Worm (Caenorhabditis elegans) whole organism, L4 larva: ENCODE measurements around the gene ztf-14.

Source experiments
- T20F7.1 ChIP-seq: fragments of 200-800 bp; sonication (Bioruptor generic); optimal IDR thresholded peaks from 2 replicates; lab custom pipeline; 2018; ENCODE audit warnings: mild to moderate bottlenecking, missing genetic modification characterization, missing compliant biosample characterization
- Y5F2A.4 ChIP-seq: fragments of 200-800 bp; sonication (Bioruptor generic); optimal IDR thresholded peaks from 2 replicates; lab custom pipeline; 2018; ENCODE audit warnings: mild to moderate bottlenecking, missing genetic modification characterization, missing compliant biosample characterization
- Y75B8A.6 ChIP-seq: fragments of 200-800 bp; sonication (Bioruptor generic); IDR thresholded peaks from 2 replicates; pipeline ENCODE4 v1.3.6; 2022; ENCODE audit warnings: missing genetic modification reagents, missing genetic modification characterization, missing compliant biosample characterization
- ZK337.2 ChIP-seq: fragments of 200-800 bp; sonication (Bioruptor generic); IDR thresholded peaks from 2 replicates; pipeline ENCODE4 v1.3.6; 2022; ENCODE audit warnings: missing genetic modification reagents, missing genetic modification characterization, missing compliant biosample characterization
- aha-1 ChIP-seq: fragments of 150-350 bp; peaks from one replicate; lab custom pipeline; 2014; ENCODE audit warnings: missing biosample characterization, missing genetic modification characterization
- ceh-62 ChIP-seq: sonication (generic microtip); optimal IDR thresholded peaks from 2 replicates; lab custom pipeline; 2017; ENCODE audit warnings: missing biosample characterization, missing genetic modification characterization
- ces-1 ChIP-seq: fragments of 150-350 bp; sonication (generic microtip); optimal IDR thresholded peaks from 4 replicates; lab custom pipeline; 2014; ENCODE audit warnings: missing biosample characterization, missing genetic modification reagents, missing genetic modification characterization
- daf-12 ChIP-seq: fragments of 150-350 bp; optimal IDR thresholded peaks from 2 replicates; lab custom pipeline; 2014; ENCODE audit warnings: missing biosample characterization, missing genetic modification reagents, missing genetic modification characterization
- daf-16 ChIP-seq, 3 experiments: sonication (generic microtip); optimal IDR thresholded peaks; 2 replicates each; lab custom pipeline; 2016 to 2017; ENCODE audit warnings: missing genetic modification characterization in 3 of 3, missing genetic modification reagents in 3 of 3, mild to moderate bottlenecking in 2 of 3, missing compliant biosample characterization in 2 of 3, missing biosample characterization in 1 of 3, moderate library complexity in 1 of 3
- daf-19 ChIP-seq: fragments of 200-800 bp; sonication (Bioruptor generic); conservative IDR thresholded peaks from 2 replicates; pipeline ENCODE4 v1.3.6; 2022; ENCODE audit warnings: missing genetic modification characterization, missing compliant biosample characterization
- daf-8 ChIP-seq: fragments of 200-800 bp; sonication (Bioruptor generic); IDR thresholded peaks from 2 replicates; pipeline ENCODE4 v1.3.6; 2022; ENCODE audit warnings: missing genetic modification characterization, missing compliant biosample characterization
- dmd-6 ChIP-seq: fragments of 200-800 bp; sonication (Bioruptor generic); IDR thresholded peaks from 2 replicates; pipeline ENCODE4 v1.3.6; 2022; ENCODE audit warnings: missing genetic modification reagents, missing genetic modification characterization, missing compliant biosample characterization
- dmd-8 ChIP-seq: fragments of 200-800 bp; sonication (Bioruptor generic); IDR thresholded peaks from 2 replicates; pipeline ENCODE4 v1.3.6; 2022; ENCODE audit warnings: missing genetic modification characterization, missing compliant biosample characterization
- dmd-9 ChIP-seq: fragments of 200-800 bp; sonication (Bioruptor generic); IDR thresholded peaks from 2 replicates; pipeline ENCODE4 v1.3.6; 2022; ENCODE audit warnings: missing genetic modification reagents, missing genetic modification characterization, missing compliant biosample characterization
- dpl-1 ChIP-seq: fragments of 150-350 bp; optimal IDR thresholded peaks from 2 replicates; lab custom pipeline; 2014; ENCODE audit warnings: missing biosample characterization, missing genetic modification reagents, missing genetic modification characterization
- duxl-1 ChIP-seq: sonication (generic microtip); optimal IDR thresholded peaks from 2 replicates; lab custom pipeline; 2016; ENCODE audit warnings: mild to moderate bottlenecking, missing genetic modification characterization, moderate library complexity, missing compliant biosample characterization; ENCODE audit not compliant: poor library complexity
- dve-1 ChIP-seq: sonication (generic microtip); optimal IDR thresholded peaks from 2 replicates; lab custom pipeline; 2017; ENCODE audit warnings: antibody characterized with exemption, mild to moderate bottlenecking, missing genetic modification characterization, missing compliant biosample characterization; ENCODE audit not compliant: insufficient read depth
- fkh-10 ChIP-seq: fragments of 150-350 bp; optimal IDR thresholded peaks from 2 replicates; lab custom pipeline; 2014; ENCODE audit warnings: missing biosample characterization, missing genetic modification reagents, missing genetic modification characterization
- fos-1 ChIP-seq: fragments of 150-350 bp; optimal IDR thresholded peaks from 2 replicates; lab custom pipeline; 2014; ENCODE audit warnings: missing biosample characterization, missing genetic modification characterization
- gei-8 ChIP-seq: fragments of 200-800 bp; sonication (Bioruptor generic); optimal IDR thresholded peaks from 2 replicates; lab custom pipeline; 2018; ENCODE audit warnings: mild to moderate bottlenecking, missing genetic modification characterization, missing compliant biosample characterization
- jun-1 ChIP-seq: fragments of 150-350 bp; optimal IDR thresholded peaks from 2 replicates; lab custom pipeline; 2014; ENCODE audit warnings: missing biosample characterization, missing genetic modification reagents, missing genetic modification characterization
- lin-29 ChIP-seq: fragments of 200-800 bp; sonication (Bioruptor generic); IDR thresholded peaks from 2 replicates; pipeline ENCODE4 v1.3.6; 2022; ENCODE audit warnings: missing genetic modification reagents, missing genetic modification characterization, missing compliant biosample characterization
- lin-38 ChIP-seq: fragments of 200-800 bp; sonication (Bioruptor generic); IDR thresholded peaks from 2 replicates; pipeline ENCODE4 v1.3.6; 2022; ENCODE audit warnings: missing genetic modification reagents, missing genetic modification characterization, missing compliant biosample characterization
- madf-9 ChIP-seq: fragments of 200-800 bp; sonication (Bioruptor generic); conservative IDR thresholded peaks from 2 replicates; pipeline ENCODE4 v1.3.6; 2022; ENCODE audit warnings: missing genetic modification reagents, missing genetic modification characterization, missing compliant biosample characterization
- mxl-2 ChIP-seq: fragments of 200-800 bp; sonication (Bioruptor generic); conservative IDR thresholded peaks from 2 replicates; pipeline ENCODE4 v1.3.6; 2022; ENCODE audit warnings: missing genetic modification reagents, missing genetic modification characterization, missing compliant biosample characterization
- nhr-111 ChIP-seq: fragments of 200-800 bp; sonication (Bioruptor generic); optimal IDR thresholded peaks from 2 replicates; lab custom pipeline; 2018; ENCODE audit warnings: mild to moderate bottlenecking, missing genetic modification characterization, missing compliant biosample characterization
- nhr-28 ChIP-seq: fragments of 150-350 bp; optimal IDR thresholded peaks from 2 replicates; lab custom pipeline; 2014; ENCODE audit warnings: missing biosample characterization, missing genetic modification characterization
- nhr-41 ChIP-seq: fragments of 200-800 bp; sonication (Bioruptor generic); IDR thresholded peaks from 2 replicates; pipeline ENCODE4 v1.3.6; 2022; ENCODE audit warnings: missing genetic modification reagents, missing genetic modification characterization, missing compliant biosample characterization
- nhr-42 ChIP-seq: fragments of 200-800 bp; sonication (Bioruptor generic); IDR thresholded peaks from 2 replicates; pipeline ENCODE4 v1.3.6; 2022; ENCODE audit warnings: missing genetic modification characterization, missing compliant biosample characterization
- nhr-76 ChIP-seq: fragments of 150-350 bp; optimal IDR thresholded peaks from 2 replicates; lab custom pipeline; 2014; ENCODE audit warnings: missing biosample characterization, missing genetic modification characterization
- nhr-77 ChIP-seq: fragments of 150-350 bp; optimal IDR thresholded peaks from 2 replicates; lab custom pipeline; 2014; ENCODE audit warnings: missing biosample characterization, missing genetic modification characterization
- pha-4 ChIP-seq, 2 experiments: fragments of 150-350 bp in 1 of 2; fragments of 200-800 bp in 1 of 2; sonication (Bioruptor generic) in 1 of 2; IDR thresholded peaks in 1 of 2; optimal IDR thresholded peaks in 1 of 2; 2 replicates each; pipeline versions ENCODE4 v1.3.6 to Lab custom; 2014 to 2022; ENCODE audit warnings: missing genetic modification characterization in 2 of 2, missing genetic modification reagents in 2 of 2, missing biosample characterization in 1 of 2, missing compliant biosample characterization in 1 of 2
- php-3 ChIP-seq: fragments of 200-800 bp; sonication (Bioruptor generic); IDR thresholded peaks from 2 replicates; pipeline ENCODE4 v1.3.6; 2022; ENCODE audit warnings: missing genetic modification reagents, missing genetic modification characterization, missing compliant biosample characterization
- rbr-2 ChIP-seq: sonication (generic microtip); optimal IDR thresholded peaks from 2 replicates; lab custom pipeline; 2016; ENCODE audit warnings: missing genotype, missing genetic modification characterization, missing compliant biosample characterization
- sdz-12 ChIP-seq: fragments of 200-800 bp; sonication (Bioruptor generic); optimal IDR thresholded peaks from 2 replicates; lab custom pipeline; 2018; ENCODE audit warnings: mild to moderate bottlenecking, missing genetic modification characterization, missing compliant biosample characterization
- set-16 ChIP-seq: fragments of 200-800 bp; sonication (Bioruptor generic); IDR thresholded peaks from 2 replicates; pipeline ENCODE4 v1.3.6; 2022; ENCODE audit warnings: missing genetic modification reagents, missing genetic modification characterization, missing compliant biosample characterization
- skn-1 ChIP-seq: fragments of 150-350 bp; optimal IDR thresholded peaks from 2 replicates; lab custom pipeline; 2014; ENCODE audit warnings: missing biosample characterization, missing genetic modification characterization
- snpc-4 ChIP-seq: fragments of 150-350 bp; optimal IDR thresholded peaks from 2 replicates; lab custom pipeline; 2014; ENCODE audit warnings: missing biosample characterization, missing genetic modification characterization
- spr-3 ChIP-seq: fragments of 200-800 bp; sonication (Bioruptor generic); optimal IDR thresholded peaks from 2 replicates; lab custom pipeline; 2018; ENCODE audit warnings: mild to moderate bottlenecking, missing genetic modification characterization, missing compliant biosample characterization
- tag-97 ChIP-seq: fragments of 200-800 bp; sonication (Bioruptor generic); IDR thresholded peaks from 2 replicates; pipeline ENCODE4 v1.3.6; 2022; ENCODE audit warnings: missing genetic modification characterization, missing compliant biosample characterization
- tra-1 ChIP-seq: fragments of 200-800 bp; sonication (Bioruptor generic); IDR thresholded peaks from 2 replicates; pipeline ENCODE4 v1.3.6; 2022; ENCODE audit warnings: missing genetic modification reagents, missing genetic modification characterization, missing compliant biosample characterization
- unc-39 ChIP-seq: sonication (generic microtip); optimal IDR thresholded peaks from 2 replicates; lab custom pipeline; 2017; ENCODE audit warnings: missing biosample characterization, missing genetic modification characterization
- ztf-7 ChIP-seq: fragments of 150-350 bp; optimal IDR thresholded peaks from 2 replicates; lab custom pipeline; 2014; ENCODE audit warnings: missing biosample characterization, missing genetic modification characterization

Gene ztf-14

DNA sequence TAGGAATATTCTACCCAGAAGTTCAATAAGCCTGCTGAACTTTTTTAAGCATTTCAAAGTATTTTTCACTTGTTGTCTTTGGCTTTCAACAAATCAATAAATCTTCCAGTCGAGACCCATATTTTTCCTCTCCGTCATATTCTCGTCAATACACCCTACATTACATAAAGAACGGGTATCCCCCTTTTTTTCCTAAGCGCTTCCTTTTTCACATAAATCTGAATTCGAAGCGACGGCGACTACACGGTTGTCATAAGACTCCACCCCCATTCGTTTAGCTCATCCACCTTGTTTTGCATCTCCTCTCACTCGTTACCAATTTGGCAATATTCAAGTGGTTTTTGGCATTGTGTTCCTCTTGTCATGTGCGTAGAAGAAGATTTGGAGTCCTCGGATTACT is 26.6 kb upstream of the ztf-14 start, which contains the start of gene M163.9:
Gene M163.9 (plus strand): TSS at position 301 of the 400 bp plus-strand sequence.
- TF ChIP-seq lin-38 (GFP tag; lab: Robert Waterston, UW) (no peak), Y75B8A.6 (no peak), snpc-4 (no peak), fos-1 (tag; lab: Kevin White, UChicago) (no peak), gei-8 (GFP tag; lab: Kevin White, UChicago) (no peak), dve-1 (tag; lab: Kevin White, UChicago) (no peak), dpl-1 (no peak), nhr-77 (tag; lab: Kevin White, UChicago) (no peak), nhr-28 (tag; lab: Kevin White, UChicago) (no peak), fkh-10 (GFP tag; lab: Kevin White, UChicago) (no peak), jun-1 (no peak)

DNA sequence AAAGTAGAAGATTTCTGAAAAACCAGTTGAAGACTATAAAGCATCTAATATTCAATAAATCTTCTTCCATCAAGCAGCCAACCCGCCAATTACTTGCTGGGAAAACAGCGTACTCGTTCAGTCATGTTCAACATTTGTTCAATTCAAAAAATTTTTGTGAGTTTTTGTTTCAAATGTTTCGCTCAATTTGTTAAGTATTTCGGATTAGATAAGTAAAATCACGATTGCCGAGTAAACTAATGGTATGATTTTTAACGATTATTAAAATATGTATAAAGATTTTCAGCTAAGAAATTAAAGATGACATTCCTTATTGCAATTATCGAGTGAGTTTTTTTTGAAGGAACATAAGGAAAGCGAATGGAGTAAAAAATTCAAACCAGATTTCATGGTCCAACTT is 25.2 kb upstream of the ztf-14 start, which contains the start of gene M163.10:
Gene M163.10 (plus strand): TSS at position 301 of the 400 bp plus-strand sequence.
- no peak for TF ChIP-seq daf-12 (tag; lab: Kevin White, UChicago)
- no peak for TF ChIP-seq dmd-8
- no peak for TF ChIP-seq set-16 (GFP tag; lab: Robert Waterston, UW)
- TF ChIP-seq mxl-2 (GFP tag; lab: Robert Waterston, UW): no peak
- TF ChIP-seq ceh-62 (tag; lab: Kevin White, UChicago): no peak
- TF ChIP-seq T20F7.1 (GFP tag; lab: Kevin White, UChicago): no peak
- TF ChIP-seq nhr-111: no peak
- TF ChIP-seq ZK337.2 (GFP tag; lab: Robert Waterston, UW): no peak
- no peak for TF ChIP-seq tag-97 (GFP tag; lab: Robert Waterston, UW)
- no peak for TF ChIP-seq nhr-41 (GFP tag; lab: Robert Waterston, UW)
- TF ChIP-seq skn-1: no peak
- TF ChIP-seq dmd-6 (GFP tag; lab: Robert Waterston, UW): no peak

DNA sequence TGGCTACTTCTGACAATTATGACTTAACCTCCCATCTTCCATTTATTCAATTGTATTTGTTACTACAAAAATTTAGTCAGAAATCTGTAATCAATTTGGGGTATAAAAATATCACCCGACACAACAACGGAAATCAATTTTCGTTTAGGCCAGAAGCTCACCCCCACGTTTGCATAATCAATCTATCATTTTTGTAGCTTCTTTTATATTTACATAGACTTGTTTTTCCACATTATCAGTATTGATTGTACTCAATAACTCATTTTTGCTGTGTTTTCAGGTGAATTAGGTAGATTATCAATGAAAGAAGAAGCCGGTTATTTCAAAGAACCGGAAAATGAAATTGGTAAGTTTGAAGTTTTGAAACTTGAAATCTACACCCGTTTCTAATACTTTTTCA is 22.1 kb upstream of the ztf-14 start, which contains the start of gene M163.5:
Gene M163.5 (plus strand): TSS at position 301 of the 400 bp plus-strand sequence.
- TF ChIP-seq ceh-62 (tag; lab: Kevin White, UChicago) (no peak), unc-39 (tag; lab: Kevin White, UChicago) (no peak), ztf-7 (tag; lab: Kevin White, UChicago) (no peak), nhr-28 (tag; lab: Kevin White, UChicago) (no peak)

DNA sequence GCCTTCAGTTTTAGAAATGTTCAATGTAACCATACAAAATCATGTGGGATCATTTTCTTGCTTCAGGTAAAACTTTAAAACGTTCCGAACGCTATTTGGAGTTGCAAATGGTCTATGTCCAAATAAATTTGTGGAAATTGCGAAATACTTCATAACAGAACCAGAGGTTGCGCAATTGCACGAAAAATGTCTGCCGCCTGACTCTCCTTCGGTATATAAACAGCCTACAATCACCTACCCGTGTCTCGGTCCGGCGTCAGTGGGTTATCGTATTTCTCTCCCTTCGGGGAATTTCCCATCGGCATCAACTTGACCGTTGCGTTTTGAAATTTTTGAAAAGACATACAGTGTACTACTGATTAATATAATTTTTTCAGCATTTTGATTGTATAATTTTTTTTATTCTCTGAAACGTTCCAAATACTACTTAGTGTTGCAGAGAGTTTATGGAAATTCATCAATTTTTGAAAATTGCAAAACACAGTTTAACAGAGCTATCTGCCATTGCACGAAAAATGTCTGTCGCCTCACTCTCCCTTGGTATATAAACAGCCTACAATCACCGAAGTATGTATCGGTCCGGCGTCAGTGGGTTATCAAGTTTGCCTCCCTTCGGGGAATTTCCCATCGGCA is 19.1 kb upstream of the ztf-14 start:
- TF ChIP-seq daf-16 (GFP tag; optimal IDR thresholded peaks at IDR 0.05; lab: Kevin White, UChicago) (peak in 1 of 2 experiments; percentile 47), daf-16 (tag; optimal IDR thresholded peaks at IDR 0.05; lab: Kevin White, UChicago) (peak; percentile 78), dmd-6 (GFP tag; lab: Robert Waterston, UW) (peak; percentile 63), ces-1 (no peak), spr-3 (GFP tag; lab: Kevin White, UChicago) (peak; percentile 73), rbr-2 (tag; lab: Kevin White, UChicago) (peak; percentile 59), nhr-76 (tag; lab: Kevin White, UChicago) (no peak), sdz-12 (GFP tag; lab: Kevin White, UChicago) (peak; percentile 39), dmd-8 (peak; percentile 59; the same call in 1 of the 2 replicates), pha-4 (GFP tag; IDR thresholded peaks at IDR 0.05; lab: Robert Waterston, UW) (peak; percentile 76; the same call in 1 of the 2 replicates), pha-4 (tag; optimal IDR thresholded peaks at IDR 0.05; lab: Kevin White, UChicago) (no peak), duxl-1 (peak; percentile 88), nhr-42 (GFP tag; lab: Robert Waterston, UW) (0 out of 2 replicates have a peak, but pooled peaks have one; percentile 57), php-3 (GFP tag; lab: Robert Waterston, UW) (peak; percentile 61; the same call in 1 of the 2 replicates), daf-19 (GFP tag; lab: Robert Waterston, UW) (0 out of 2 replicates have a peak, but pooled peaks have one; percentile 12), ZK337.2 (GFP tag; lab: Robert Waterston, UW) (peak; percentile 49; the same call in 1 of the 2 replicates), dmd-9 (GFP tag; lab: Robert Waterston, UW) (peak; percentile 56; the same call in 1 of the 2 replicates), T20F7.1 (GFP tag; lab: Kevin White, UChicago) (peak; percentile 23), aha-1 (tag; lab: Kevin White, UChicago) (peak; percentile 85), Y5F2A.4 (GFP tag; lab: Kevin White, UChicago) (peak; percentile 38), madf-9 (GFP tag; lab: Robert Waterston, UW) (peak; percentile 66), lin-29 (0 out of 2 replicates have a peak, but pooled peaks have one; percentile 44), tra-1 (GFP tag; lab: Robert Waterston, UW) (peak; percentile 64), daf-8 (GFP tag; lab: Robert Waterston, UW) (0 out of 2 replicates have a peak, but pooled peaks have one; percentile 54)
